Fruit fly (Drosophila melanogaster) whole organism, adult: ENCODE data around the gene mRRF2.
A peak's percentile ranks its signal among the peaks of the same experiment; 100 is the strongest.

Experiments
- CG11617 ChIP-seq: fragments of 200-800 bp; sonication (Bioruptor generic); optimal IDR thresholded peaks from 2 replicates; lab custom pipeline; 2017; ENCODE audit warnings: mild to moderate bottlenecking, missing biosample characterization, missing genetic modification reagents, missing genetic modification characterization
- CG12768 ChIP-seq: fragments of 200-800 bp; sonication (Bioruptor generic); optimal IDR thresholded peaks from 2 replicates; lab custom pipeline; 2017; ENCODE audit warnings: missing biosample characterization, missing genetic modification characterization, mild to moderate bottlenecking, moderate library complexity, missing genetic modification reagents
- CG14711 ChIP-seq: fragments of 200-800 bp; sonication (Bioruptor generic); optimal IDR thresholded peaks from 2 replicates; lab custom pipeline; 2018; ENCODE audit warnings: missing biosample characterization, mild to moderate bottlenecking, missing genetic modification characterization, moderate library complexity
- CG1620 ChIP-seq: fragments of 200-800 bp; sonication (Bioruptor generic); optimal IDR thresholded peaks from 2 replicates; lab custom pipeline; 2016; ENCODE audit warnings: missing biosample characterization, missing genetic modification characterization
- CG33017 ChIP-seq: fragments of 200-800 bp; sonication (Bioruptor generic); optimal IDR thresholded peaks from 2 replicates; lab custom pipeline; 2018; ENCODE audit warnings: missing biosample characterization, mild to moderate bottlenecking, missing genetic modification characterization, moderate library complexity
- CG5204 ChIP-seq: fragments of 200-800 bp; sonication (Bioruptor generic); optimal IDR thresholded peaks from 2 replicates; lab custom pipeline; 2016; ENCODE audit warnings: missing biosample characterization, missing genetic modification characterization
- CG7045 ChIP-seq: fragments of 200-800 bp; sonication (Bioruptor generic); optimal IDR thresholded peaks from 2 replicates; lab custom pipeline; 2017; ENCODE audit warnings: missing biosample characterization, mild to moderate bottlenecking, missing genetic modification characterization
- CG7101 ChIP-seq: fragments of 200-800 bp; sonication (Bioruptor generic); optimal IDR thresholded peaks from 2 replicates; lab custom pipeline; 2018; ENCODE audit warnings: missing biosample characterization, mild to moderate bottlenecking, missing genetic modification characterization, moderate library complexity
- Clk ChIP-seq: fragments of 200-800 bp; sonication (Bioruptor generic); optimal IDR thresholded peaks from 2 replicates; lab custom pipeline; 2017; ENCODE audit warnings: missing biosample characterization, missing genetic modification characterization
- Crg-1 ChIP-seq: fragments of 200-800 bp; sonication (Bioruptor generic); optimal IDR thresholded peaks from 2 replicates; lab custom pipeline; 2016; ENCODE audit warnings: missing biosample characterization, missing genetic modification characterization
- Hr96 ChIP-seq: fragments of 200-800 bp; sonication (Bioruptor generic); optimal IDR thresholded peaks from 2 replicates; lab custom pipeline; 2016; ENCODE audit warnings: missing biosample characterization, missing genetic modification characterization
- Mnt ChIP-seq: fragments of 200-800 bp; sonication (Bioruptor generic); optimal IDR thresholded peaks from 2 replicates; lab custom pipeline; 2016; ENCODE audit warnings: missing biosample characterization, mild to moderate bottlenecking, missing genetic modification characterization
- bab1 ChIP-seq: fragments of 200-800 bp; sonication (Bioruptor generic); optimal IDR thresholded peaks from 3 replicates; lab custom pipeline; 2019; ENCODE audit warnings: missing biosample characterization, mild to moderate bottlenecking, missing genetic modification characterization, moderate library complexity
- cic ChIP-seq: fragments of 200-800 bp; sonication (Bioruptor generic); optimal IDR thresholded peaks from 2 replicates; lab custom pipeline; 2017; ENCODE audit warnings: missing biosample characterization, mild to moderate bottlenecking, missing genetic modification characterization, moderate library complexity
- cnc ChIP-seq, 2 experiments: fragments of >200 bp; optimal IDR thresholded peaks; 2 replicates each; lab custom pipeline; 2017
- kay ChIP-seq: fragments of 200-800 bp; sonication (Bioruptor generic); peaks from one replicate; lab custom pipeline; 2016; ENCODE audit warnings: missing biosample characterization, missing genetic modification characterization, borderline replicate concordance
- ovo ChIP-seq: fragments of 200-800 bp; sonication (Bioruptor generic); optimal IDR thresholded peaks from 2 replicates; lab custom pipeline; 2016; ENCODE audit warnings: missing biosample characterization, missing genetic modification characterization
- pad ChIP-seq: fragments of 200-800 bp; sonication (Bioruptor generic); optimal IDR thresholded peaks from 3 replicates; lab custom pipeline; 2017; ENCODE audit warnings: missing biosample characterization, missing genetic modification characterization, mild to moderate bottlenecking, moderate library complexity, missing genetic modification reagents
- tj ChIP-seq: fragments of 200-800 bp; sonication (Bioruptor generic); optimal IDR thresholded peaks from 3 replicates; lab custom pipeline; 2017; ENCODE audit warnings: missing biosample characterization, mild to moderate bottlenecking, missing genetic modification characterization, moderate library complexity
- toe ChIP-seq: fragments of 200-800 bp; sonication (Bioruptor generic); optimal IDR thresholded peaks from 2 replicates; lab custom pipeline; 2016; ENCODE audit warnings: missing biosample characterization, missing genetic modification characterization

Gene mRRF2

dm6 chr3R:22625514-22626333 lies 12.2 kb downstream of the mRRF2 start:
- no peak for TF ChIP-seq ovo
- TF ChIP-seq CG14711 (tag; lab: Kevin White, UChicago): peak; percentile 31
- TF ChIP-seq CG7101 (tag; lab: Kevin White, UChicago): peak; percentile 19
- TF ChIP-seq CG5204 (GFP tag; lab: Kevin White, UChicago): peak; percentile 12
- peak; percentile 9 for TF ChIP-seq bab1 (GFP tag; lab: Kevin White, UChicago)

- TF ChIP-seq Clk (no peak), CG12768 (peak; percentile 38), kay (GFP tag; lab: Kevin White, UChicago) (no peak), Crg-1 (GFP tag; lab: Kevin White, UChicago) (no peak), toe (GFP tag; lab: Kevin White, UChicago) (no peak)
Observed at dm6 chr3R:22626334-22626688, 12.8 kb downstream of the mRRF2 start.

- TF ChIP-seq Clk (no peak), cnc (optimal IDR thresholded peaks at IDR 0.05; lab: Kevin White, UChicago) (no peak), kay (GFP tag; lab: Kevin White, UChicago) (peak; percentile 98), CG12768 (peak; percentile 75), toe (GFP tag; lab: Kevin White, UChicago) (no peak), CG14711 (tag; lab: Kevin White, UChicago) (peak; percentile 3), CG33017 (no peak), cic (peak; percentile 98), bab1 (GFP tag; lab: Kevin White, UChicago) (no peak), ovo (no peak), pad (GFP tag; lab: Kevin White, UChicago) (peak; percentile 77), tj (GFP tag; lab: Kevin White, UChicago) (peak; percentile 48), Mnt (GFP tag; lab: Kevin White, UChicago) (peak; percentile 38), CG5204 (GFP tag; lab: Kevin White, UChicago) (no peak), Crg-1 (GFP tag; lab: Kevin White, UChicago) (no peak), CG7101 (tag; lab: Kevin White, UChicago) (peak; percentile 26), CG11617 (GFP tag; lab: Kevin White, UChicago) (peak; percentile 51), CG1620 (GFP tag; lab: Kevin White, UChicago) (no peak), CG7045 (GFP tag; lab: Kevin White, UChicago) (peak; percentile 64), Hr96 (GFP tag; lab: Kevin White, UChicago) (no peak)
Observed at dm6 chr3R:22626842-22627392, 13.4 kb downstream of the mRRF2 start.

DNA sequence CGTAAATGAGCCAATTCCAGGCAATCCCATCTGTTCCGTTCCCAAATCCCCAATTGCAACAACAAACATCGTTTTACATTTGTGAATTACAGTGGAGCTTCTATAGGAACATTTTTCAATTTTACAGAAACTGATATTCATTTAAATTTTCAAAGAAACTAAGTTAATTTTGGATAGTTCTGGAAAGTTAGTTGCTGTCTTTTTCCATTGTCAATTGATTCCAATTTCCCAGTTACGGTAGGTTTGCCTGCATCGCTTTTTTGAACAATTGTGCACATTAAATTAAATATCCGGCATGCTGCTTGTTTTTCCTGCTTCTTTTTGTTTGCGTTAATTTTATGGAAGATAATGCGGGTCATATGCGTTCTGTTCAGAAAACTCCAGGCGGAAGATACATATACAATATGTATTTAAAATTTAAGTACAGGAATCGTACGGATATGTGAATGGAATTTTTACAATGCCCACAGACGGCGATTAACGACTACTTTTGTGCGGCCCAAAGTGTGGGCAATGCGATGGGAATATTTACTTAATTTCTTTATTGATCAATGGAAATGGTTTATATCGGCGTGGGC lies 14.5 kb downstream of the mRRF2 start:
- TF ChIP-seq bab1 (GFP tag; lab: Kevin White, UChicago) (no peak), pad (GFP tag; lab: Kevin White, UChicago) (no peak), Clk (no peak), Mnt (GFP tag; lab: Kevin White, UChicago) (no peak), CG11617 (GFP tag; lab: Kevin White, UChicago) (no peak), CG33017 (no peak), CG1620 (GFP tag; lab: Kevin White, UChicago) (no peak), Hr96 (GFP tag; lab: Kevin White, UChicago) (no peak), cic (no peak)

- TF ChIP-seq CG1620 (GFP tag; lab: Kevin White, UChicago): no peak
- no peak for TF ChIP-seq toe (GFP tag; lab: Kevin White, UChicago)
Observed at dm6 chr3R:22629174-22629573, 15.7 kb downstream of the mRRF2 start.

dm6 chr3R:22631156-22631555 lies 17.7 kb downstream of the mRRF2 start:
- TF ChIP-seq cic (no peak), Crg-1 (GFP tag; lab: Kevin White, UChicago) (no peak), CG5204 (GFP tag; lab: Kevin White, UChicago) (no peak), CG7101 (tag; lab: Kevin White, UChicago) (no peak), pad (GFP tag; lab: Kevin White, UChicago) (no peak), CG11617 (GFP tag; lab: Kevin White, UChicago) (no peak), kay (GFP tag; lab: Kevin White, UChicago) (no peak), cnc (optimal IDR thresholded peaks at IDR 0.05; lab: Kevin White, UChicago) (no peak), ovo (no peak), CG1620 (GFP tag; lab: Kevin White, UChicago) (no peak), CG14711 (tag; lab: Kevin White, UChicago) (no peak), toe (GFP tag; lab: Kevin White, UChicago) (no peak), tj (GFP tag; lab: Kevin White, UChicago) (no peak), CG7045 (GFP tag; lab: Kevin White, UChicago) (no peak), Clk (no peak), Hr96 (GFP tag; lab: Kevin White, UChicago) (no peak), bab1 (GFP tag; lab: Kevin White, UChicago) (no peak), CG12768 (no peak), Mnt (GFP tag; lab: Kevin White, UChicago) (no peak), CG33017 (no peak)
